Fruit fly (Drosophila melanogaster): ENCODE results near the gene CG11590.

The CG11590 gene

dm6 chrX:14208426-14209208 is 8.6 kb downstream of the CG11590 start (continued):
- no peak for TF ChIP-seq CG4617 (GFP tag; optimal IDR thresholded peaks at IDR 0.05; ENCODE audit: borderline replicate concordance)
- TF ChIP-seq NFAT (GFP tag; IDR thresholded peaks at IDR 0.05), result 0 out of 2 replicates have a peak, but pooled peaks have one; percentile 9
- peak; percentile 1 for TF ChIP-seq crc (GFP tag; optimal IDR thresholded peaks at IDR 0.05)
- TF ChIP-seq danr (GFP tag; IDR thresholded peaks at IDR 0.05), result no peak
- TF ChIP-seq pho (GFP tag; optimal IDR thresholded peaks at IDR 0.05), result peak; percentile 4
- no peak for TF ChIP-seq CG11560 (tag; IDR thresholded peaks at IDR 0.05)
- TF ChIP-seq bowl (GFP tag; IDR thresholded peaks at IDR 0.05), result no peak
- TF ChIP-seq CG18599 (GFP tag; optimal IDR thresholded peaks at IDR 0.05), result peak; percentile 59
- no peak for TF ChIP-seq CG31388 (GFP tag; optimal IDR thresholded peaks at IDR 0.05)
- TF ChIP-seq grau (tag; optimal IDR thresholded peaks at IDR 0.05), result peak; percentile 86
- peak; percentile 57 for TF ChIP-seq cwo (GFP tag; optimal IDR thresholded peaks at IDR 0.05)
- TF ChIP-seq ato (GFP tag; IDR thresholded peaks at IDR 0.05; ENCODE audit: partially characterized antibody), result no peak
- peak; percentile 21 for TF ChIP-seq en (GFP tag; optimal IDR thresholded peaks at IDR 0.05)
- TF ChIP-seq Eip74EF (GFP tag; optimal IDR thresholded peaks at IDR 0.05), result peak in 1 of 2 experiments; percentile 19
- TF ChIP-seq CG31441 (GFP tag; IDR thresholded peaks at IDR 0.05), result peak; percentile 76
- TF ChIP-seq CG9437 (GFP tag; optimal IDR thresholded peaks at IDR 0.05), result peak; percentile 55
- TF ChIP-seq CG8388 (GFP tag; optimal IDR thresholded peaks at IDR 0.05), result peak; percentile 77
- peak; percentile 33 for TF ChIP-seq Fer1 (GFP tag; optimal IDR thresholded peaks at IDR 0.05)
- TF ChIP-seq CG8359 (GFP tag; optimal IDR thresholded peaks at IDR 0.05; ENCODE audit: borderline replicate concordance), result peak; percentile 60
- peak; percentile 61 for TF ChIP-seq CG14050 (GFP tag; IDR thresholded peaks at IDR 0.05)
- TF ChIP-seq CG13624 (GFP tag; optimal IDR thresholded peaks at IDR 0.05), result peak; percentile 6
- TF ChIP-seq CG1529 (GFP tag; optimal IDR thresholded peaks at IDR 0.05), result peak; percentile 46
- TF ChIP-seq her (GFP tag; optimal IDR thresholded peaks at IDR 0.05), result no peak
- TF ChIP-seq HLH54F (GFP tag; optimal IDR thresholded peaks at IDR 0.05), result no peak
- TF ChIP-seq Deaf1 (tag; optimal IDR thresholded peaks at IDR 0.05), result peak; percentile 17
- TF ChIP-seq Lpt (GFP tag; optimal IDR thresholded peaks at IDR 0.05), result no peak
- TF ChIP-seq CG7786 (GFP tag; optimal IDR thresholded peaks at IDR 0.05), result no peak
- TF ChIP-seq vnd (GFP tag; IDR thresholded peaks at IDR 0.05; ENCODE audit: partially characterized antibody), result no peak
- no peak for TF ChIP-seq CG6272 (GFP tag; IDR thresholded peaks at IDR 0.05)
- TF ChIP-seq gro (GFP tag; optimal IDR thresholded peaks at IDR 0.05), result no peak
- TF ChIP-seq fd96Cb (tag; optimal IDR thresholded peaks at IDR 0.05), result peak; percentile 71
- no peak for TF ChIP-seq h (optimal IDR thresholded peaks at IDR 0.05)
- TF ChIP-seq CG14014 (GFP tag; IDR thresholded peaks at IDR 0.05), result peak; percentile 58; the same call in 1 of the 2 replicates
- TF ChIP-seq amos (GFP tag; IDR thresholded peaks at IDR 0.05; ENCODE audit: partially characterized antibody), result no peak
- no peak for TF ChIP-seq corto (GFP tag; optimal IDR thresholded peaks at IDR 0.05)
- peak; percentile 40 for TF ChIP-seq CG1602 (GFP tag; optimal IDR thresholded peaks at IDR 0.05)
- TF ChIP-seq Ets97D (GFP tag; optimal IDR thresholded peaks at IDR 0.05), result no peak
- peak; percentile 16 for TF ChIP-seq kni (GFP tag; optimal IDR thresholded peaks at IDR 0.05)
- no peak for TF ChIP-seq br (optimal IDR thresholded peaks at IDR 0.05)
- no peak for TF ChIP-seq zen2 (GFP tag; IDR thresholded peaks at IDR 0.05; ENCODE audit: partially characterized antibody)
- peak; percentile 13 for TF ChIP-seq trh (GFP tag; optimal IDR thresholded peaks at IDR 0.05)
- no peak for TF ChIP-seq Lhr (GFP tag; optimal IDR thresholded peaks at IDR 0.05)
- no peak for TF ChIP-seq cato (GFP tag; optimal IDR thresholded peaks at IDR 0.05; ENCODE audit: borderline replicate concordance)
- TF ChIP-seq CG10654 (GFP tag; optimal IDR thresholded peaks at IDR 0.05), result peak; percentile 34
- TF ChIP-seq Tbp (GFP tag; optimal IDR thresholded peaks at IDR 0.05), result no peak
- TF ChIP-seq CG2889 (GFP tag; IDR thresholded peaks at IDR 0.05), result no peak
- TF ChIP-seq wek (GFP tag; optimal IDR thresholded peaks at IDR 0.05), result no peak
- TF ChIP-seq chm (GFP tag; IDR thresholded peaks at IDR 0.05), result peak; percentile 73
- no peak for TF ChIP-seq CG13775 (GFP tag; optimal IDR thresholded peaks at IDR 0.05)
- TF ChIP-seq CG16779 (GFP tag; IDR thresholded peaks at IDR 0.05), result no peak

Data from whole organism, embryonic.